Worm (Caenorhabditis elegans) whole organism, young adult: ENCODE measurements around the gene frh-1.

ENCODE experiments used
- Y56A3A.18 ChIP-seq: fragments of 200-800 bp; sonication (Bioruptor generic); IDR thresholded peaks from 2 replicates; pipeline ENCODE4 v1.3.6; 2022; ENCODE audit warnings: missing genetic modification reagents, missing genetic modification characterization, missing compliant biosample characterization
- ZK185.1 ChIP-seq: sonication (generic microtip); optimal IDR thresholded peaks from 2 replicates; lab custom pipeline; 2016; ENCODE audit warnings: mild to moderate bottlenecking, missing genetic modification characterization, missing compliant biosample characterization; ENCODE audit not compliant: poor library complexity, severe bottlenecking
- ccch-3 ChIP-seq: fragments of 200-800 bp; sonication (Bioruptor generic); optimal IDR thresholded peaks from 2 replicates; lab custom pipeline; 2018; ENCODE audit warnings: mild to moderate bottlenecking, missing genetic modification characterization, missing compliant biosample characterization
- cebp-1 ChIP-seq, 2 experiments: fragments of 200-800 bp in 1 of 2; sonication (Bioruptor generic) in 1 of 2; sonication (generic microtip) in 1 of 2; IDR thresholded peaks in 1 of 2; optimal IDR thresholded peaks in 1 of 2; 2 replicates each; pipeline versions ENCODE4 v1.3.6 to Lab custom; 2017 to 2022; ENCODE audit warnings: missing compliant biosample characterization in 2 of 2, missing genetic modification characterization in 2 of 2, mild to moderate bottlenecking in 1 of 2, missing genetic modification reagents in 1 of 2, moderate library complexity in 1 of 2
- cebp-2 ChIP-seq: fragments of 200-800 bp; sonication (Bioruptor generic); IDR thresholded peaks from 2 replicates; pipeline ENCODE4 v1.3.6; 2022; ENCODE audit warnings: missing genetic modification characterization, missing compliant biosample characterization
- dpl-1 ChIP-seq: fragments of 150-350 bp; optimal IDR thresholded peaks from 2 replicates; lab custom pipeline; 2014; ENCODE audit warnings: missing biosample characterization, missing genetic modification reagents, missing genetic modification characterization
- efl-1 ChIP-seq: fragments of 150-350 bp; optimal IDR thresholded peaks from 2 replicates; lab custom pipeline; 2014; ENCODE audit warnings: missing biosample characterization, missing genetic modification reagents, missing genetic modification characterization
- egl-44 ChIP-seq: fragments of 200-800 bp; sonication (Bioruptor generic); IDR thresholded peaks from 2 replicates; pipeline ENCODE4 v1.3.6; 2022; ENCODE audit warnings: missing genetic modification reagents, missing genetic modification characterization, missing compliant biosample characterization
- nfya-2 ChIP-seq: fragments of 200-800 bp; sonication (Bioruptor generic); IDR thresholded peaks from 2 replicates; pipeline ENCODE4 v1.3.6; 2022; ENCODE audit warnings: missing genetic modification reagents, missing genetic modification characterization, missing compliant biosample characterization
- snpc-4 ChIP-seq, 5 experiments: fragments of 150-350 bp in 1 of 5; sonication (generic microtip) in 4 of 5; optimal IDR thresholded peaks; 2 replicates each; lab custom pipeline; 2014 to 2018; ENCODE audit warnings: missing genetic modification characterization in 5 of 5, missing biosample characterization in 3 of 5, antibody characterized with exemption in 2 of 5, mild to moderate bottlenecking in 2 of 5, missing compliant biosample characterization in 2 of 5, missing genotype in 2 of 5, moderate library complexity in 2 of 5, missing genetic modification reagents in 1 of 5
- ztf-25 ChIP-seq: fragments of 200-800 bp; sonication (Bioruptor generic); IDR thresholded peaks from 2 replicates; pipeline ENCODE4 v1.3.6; 2022; ENCODE audit warnings: missing genetic modification reagents, missing genetic modification characterization, missing compliant biosample characterization
- ztf-26 ChIP-seq: sonication (generic microtip); optimal IDR thresholded peaks from 2 replicates; lab custom pipeline; 2017; ENCODE audit warnings: missing genetic modification characterization, missing compliant biosample characterization

DNA sequence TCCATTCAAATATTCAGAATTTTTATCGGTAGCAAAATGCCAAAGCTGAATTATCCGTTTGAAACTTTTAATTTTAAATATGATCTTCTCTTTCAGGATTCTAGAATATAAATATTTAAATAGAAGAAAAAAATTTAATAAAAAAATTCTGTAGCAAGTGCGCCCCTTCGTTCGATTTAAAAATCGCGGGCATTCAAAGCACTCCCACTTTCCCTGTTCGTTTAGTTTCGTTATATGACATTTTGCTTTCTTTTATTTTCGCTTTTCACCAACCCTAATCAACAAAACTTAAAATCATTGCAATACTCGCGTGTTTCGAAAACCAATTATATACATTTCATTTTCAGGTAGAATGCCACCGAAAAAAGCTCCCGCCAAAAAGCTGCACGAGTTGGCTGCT lies 4.4 kb downstream of the frh-1 start, which contains the start of gene vrk-1:
- TF ChIP-seq ccch-3 (GFP tag; lab: Kevin White, UChicago) (no peak), cebp-1 (GFP tag; IDR thresholded peaks at IDR 0.05; lab: Robert Waterston, UW) (no peak), cebp-1 (tag; optimal IDR thresholded peaks at IDR 0.05; lab: Kevin White, UChicago) (no peak), cebp-2 (GFP tag; lab: Robert Waterston, UW) (no peak), egl-44 (no peak), ztf-26 (no peak), nfya-2 (GFP tag; lab: Robert Waterston, UW) (no peak), dpl-1 (GFP tag; lab: Kevin White, UChicago) (no peak), Y56A3A.18 (no peak), ZK185.1 (tag; lab: Kevin White, UChicago) (no peak), ztf-25 (GFP tag; lab: Robert Waterston, UW) (no peak), snpc-4 (GFP tag; optimal IDR thresholded peaks at IDR 0.05; lab: Kevin White, UChicago) (no peak), snpc-4 (tag; optimal IDR thresholded peaks at IDR 0.05; lab: Kevin White, UChicago) (no peak), efl-1 (no peak)
